Fruit fly (Drosophila melanogaster) whole organism, embryonic: ENCODE results near the gene cerv.
A peak's percentile ranks its signal among the peaks of the same experiment; 100 is the strongest.

Experiments
- Ada2b ChIP-seq: fragments of 200-800 bp; sonication (Bioruptor generic); IDR thresholded peaks from 2 replicates; pipeline ENCODE4 v1.3.6; 2022; ENCODE audit warnings: missing biosample characterization, missing genetic modification characterization
- Aef1 ChIP-seq: fragments of 200-800 bp; sonication (Bioruptor generic); IDR thresholded peaks from 3 replicates; pipeline ENCODE4 v1.3.6; 2022; ENCODE audit warnings: missing biosample characterization, missing genetic modification characterization
- Asciz ChIP-seq: fragments of 200-800 bp; sonication (Bioruptor generic); optimal IDR thresholded peaks from 2 replicates; lab custom pipeline; 2017; ENCODE audit warnings: missing biosample characterization, mild to moderate bottlenecking, missing genetic modification characterization, missing genetic modification reagents
- Atf6 ChIP-seq: fragments of 200-800 bp; sonication (Bioruptor generic); IDR thresholded peaks from 2 replicates; pipeline ENCODE4 v1.3.6; 2022; ENCODE audit warnings: missing biosample characterization, missing genetic modification characterization
- Bdp1 ChIP-seq: fragments of 200-800 bp; sonication (Bioruptor generic); optimal IDR thresholded peaks from 3 replicates; lab custom pipeline; 2016; ENCODE audit warnings: missing biosample characterization, missing genetic modification characterization
- CG1024 ChIP-seq: fragments of 200-800 bp; sonication (Bioruptor generic); IDR thresholded peaks from 2 replicates; pipeline ENCODE4 v1.3.6; 2022; ENCODE audit warnings: missing biosample characterization, missing genetic modification characterization
- CG10565 ChIP-seq: fragments of 200-800 bp; sonication (Bioruptor generic); optimal IDR thresholded peaks from 3 replicates; lab custom pipeline; 2016; ENCODE audit warnings: missing biosample characterization, mild to moderate bottlenecking, missing genetic modification characterization
- CG10654 ChIP-seq: fragments of 200-800 bp; sonication (Bioruptor generic); optimal IDR thresholded peaks from 2 replicates; lab custom pipeline; 2016; ENCODE audit warnings: missing biosample characterization, missing genetic modification characterization
- CG11247 ChIP-seq: fragments of 200-800 bp; sonication (Bioruptor generic); IDR thresholded peaks from 2 replicates; pipeline ENCODE4 v1.3.6; 2022; ENCODE audit warnings: missing biosample characterization, missing genetic modification characterization
- CG12391 ChIP-seq: fragments of 200-800 bp; sonication (Bioruptor generic); optimal IDR thresholded peaks from 3 replicates; lab custom pipeline; 2018; ENCODE audit warnings: missing biosample characterization, mild to moderate bottlenecking, missing genetic modification characterization, moderate library complexity
- CG13123 ChIP-seq: fragments of 200-800 bp; sonication (Bioruptor generic); optimal IDR thresholded peaks from 2 replicates; lab custom pipeline; 2016; ENCODE audit warnings: missing biosample characterization, missing genetic modification characterization
- CG13424 ChIP-seq: fragments of 200-800 bp; sonication (Bioruptor generic); optimal IDR thresholded peaks from 2 replicates; lab custom pipeline; 2019; ENCODE audit warnings: missing biosample characterization, mild to moderate bottlenecking, missing genetic modification characterization, moderate library complexity
- CG14014 ChIP-seq: fragments of 200-800 bp; sonication (Bioruptor generic); IDR thresholded peaks from 2 replicates; pipeline ENCODE4 v1.3.6; 2022; ENCODE audit warnings: missing biosample characterization, missing genetic modification characterization
- CG15073 ChIP-seq: fragments of 200-800 bp; sonication (Bioruptor generic); optimal IDR thresholded peaks from 2 replicates; lab custom pipeline; 2016; ENCODE audit warnings: missing biosample characterization, missing genetic modification characterization
- CG15514 ChIP-seq: fragments of 200-800 bp; sonication (Bioruptor generic); optimal IDR thresholded peaks from 3 replicates; lab custom pipeline; 2017; ENCODE audit warnings: missing biosample characterization, missing genetic modification characterization, mild to moderate bottlenecking, moderate library complexity, missing genetic modification reagents
- CG1647 ChIP-seq: fragments of 200-800 bp; sonication (Bioruptor generic); optimal IDR thresholded peaks from 3 replicates; lab custom pipeline; 2016; ENCODE audit warnings: missing biosample characterization, missing genetic modification characterization
- CG16813 ChIP-seq: fragments of 200-800 bp; sonication (Bioruptor generic); IDR thresholded peaks from 3 replicates; pipeline ENCODE4 v1.3.6; 2022; ENCODE audit warnings: missing biosample characterization, missing genetic modification characterization; ENCODE audit not compliant: partially characterized antibody
- CG17359 ChIP-seq: fragments of 200-800 bp; sonication (Bioruptor generic); optimal IDR thresholded peaks from 3 replicates; lab custom pipeline; 2018; ENCODE audit warnings: missing biosample characterization, mild to moderate bottlenecking, missing genetic modification characterization, moderate library complexity
- CG17385 ChIP-seq: fragments of 200-800 bp; sonication (Bioruptor generic); optimal IDR thresholded peaks from 3 replicates; lab custom pipeline; 2018; ENCODE audit warnings: missing biosample characterization, mild to moderate bottlenecking, missing genetic modification characterization
- CG18476 ChIP-seq: fragments of 200-800 bp; sonication (Bioruptor generic); optimal IDR thresholded peaks from 2 replicates; lab custom pipeline; 2016; ENCODE audit warnings: missing biosample characterization, mild to moderate bottlenecking, missing genetic modification characterization
- CG2116 ChIP-seq: fragments of 200-800 bp; sonication (Bioruptor generic); optimal IDR thresholded peaks from 3 replicates; lab custom pipeline; 2018; ENCODE audit warnings: missing biosample characterization, mild to moderate bottlenecking, missing genetic modification characterization
- CG2712 ChIP-seq: fragments of 200-800 bp; optimal IDR thresholded peaks from 3 replicates; lab custom pipeline; 2019; ENCODE audit warnings: missing biosample characterization, mild to moderate bottlenecking, missing genetic modification characterization, moderate library complexity
- CG32772 ChIP-seq: fragments of 200-800 bp; sonication (Bioruptor generic); IDR thresholded peaks from 2 replicates; pipeline ENCODE4 v1.3.6; 2022; ENCODE audit warnings: missing biosample characterization, missing genetic modification characterization
- CG3407 ChIP-seq: fragments of 200-800 bp; sonication (Bioruptor generic); optimal IDR thresholded peaks from 2 replicates; lab custom pipeline; 2018; ENCODE audit warnings: missing biosample characterization, mild to moderate bottlenecking, missing genetic modification characterization
- CG34224 ChIP-seq: fragments of 200-800 bp; sonication (Bioruptor generic); IDR thresholded peaks from 3 replicates; pipeline ENCODE4 v1.3.6; 2022; ENCODE audit warnings: missing biosample characterization, missing genetic modification characterization; ENCODE audit not compliant: partially characterized antibody
- CG3847 ChIP-seq: fragments of 200-800 bp; sonication (Bioruptor generic); IDR thresholded peaks from 2 replicates; pipeline ENCODE4 v1.3.6; 2022; ENCODE audit warnings: missing biosample characterization, missing genetic modification characterization
- CG4854 ChIP-seq: fragments of 200-800 bp; sonication (Bioruptor generic); optimal IDR thresholded peaks from 2 replicates; lab custom pipeline; 2016; ENCODE audit warnings: missing biosample characterization, missing genetic modification characterization, inconsistent platforms
- CG6765 ChIP-seq: fragments of 200-800 bp; sonication (Bioruptor generic); optimal IDR thresholded peaks from 3 replicates; lab custom pipeline; 2017; ENCODE audit warnings: missing biosample characterization, mild to moderate bottlenecking, missing genetic modification characterization
- CG7786 ChIP-seq: fragments of 200-800 bp; sonication (Bioruptor generic); optimal IDR thresholded peaks from 2 replicates; lab custom pipeline; 2016; ENCODE audit warnings: missing biosample characterization, missing genetic modification characterization
- CG8388 ChIP-seq: fragments of 200-800 bp; sonication (Bioruptor generic); optimal IDR thresholded peaks from 2 replicates; lab custom pipeline; 2019; ENCODE audit warnings: missing biosample characterization, mild to moderate bottlenecking, missing genetic modification characterization, moderate library complexity
- CG9437 ChIP-seq: fragments of 200-800 bp; sonication (Bioruptor generic); optimal IDR thresholded peaks from 2 replicates; lab custom pipeline; 2018; ENCODE audit warnings: missing biosample characterization, mild to moderate bottlenecking, missing genetic modification characterization
- CG9727 ChIP-seq: fragments of 200-800 bp; sonication (Bioruptor generic); optimal IDR thresholded peaks from 3 replicates; lab custom pipeline; 2017; ENCODE audit warnings: missing biosample characterization, mild to moderate bottlenecking, missing genetic modification characterization
- Dll ChIP-seq: fragments of 200-800 bp; sonication (Bioruptor generic); IDR thresholded peaks from 4 replicates; pipeline ENCODE4 v1.3.6; 2022; ENCODE audit warnings: missing biosample characterization, missing genetic modification characterization; ENCODE audit not compliant: partially characterized antibody
- Max ChIP-seq: fragments of 200-800 bp; sonication (Bioruptor generic); optimal IDR thresholded peaks from 2 replicates; lab custom pipeline; 2016; ENCODE audit warnings: missing biosample characterization, mild to moderate bottlenecking, missing genetic modification characterization
- PHDP ChIP-seq: fragments of 200-800 bp; sonication (Bioruptor generic); optimal IDR thresholded peaks from 3 replicates; lab custom pipeline; 2018; ENCODE audit warnings: missing biosample characterization, mild to moderate bottlenecking, missing genetic modification characterization, moderate library complexity
- Sry-β ChIP-seq: fragments of 200-800 bp; sonication (Bioruptor generic); optimal IDR thresholded peaks from 2 replicates; lab custom pipeline; 2018; ENCODE audit warnings: missing biosample characterization, mild to moderate bottlenecking, missing genetic modification characterization, moderate library complexity
- Taf1 ChIP-seq: fragments of 200-800 bp; sonication (Bioruptor generic); IDR thresholded peaks from 2 replicates; pipeline ENCODE4 v1.3.6; 2022; ENCODE audit warnings: missing biosample characterization, missing genetic modification characterization
- ase ChIP-seq: fragments of 200-800 bp; sonication (Bioruptor generic); IDR thresholded peaks from 3 replicates; pipeline ENCODE4 v1.3.6; 2022; ENCODE audit warnings: missing biosample characterization, missing genetic modification characterization
- dmrt11E ChIP-seq: fragments of 200-800 bp; sonication (Bioruptor generic); optimal IDR thresholded peaks from 3 replicates; lab custom pipeline; 2018; ENCODE audit warnings: missing biosample characterization, mild to moderate bottlenecking, missing genetic modification characterization, moderate library complexity
- gro ChIP-seq: fragments of 200-800 bp; sonication (Bioruptor generic); optimal IDR thresholded peaks from 2 replicates; lab custom pipeline; 2016; ENCODE audit warnings: missing biosample characterization, missing genetic modification characterization
- ind ChIP-seq: fragments of 200-800 bp; sonication (Bioruptor generic); optimal IDR thresholded peaks from 3 replicates; lab custom pipeline; 2016; ENCODE audit warnings: missing biosample characterization, missing genetic modification characterization
- lbe ChIP-seq: fragments of 200-800 bp; sonication (Bioruptor generic); optimal IDR thresholded peaks from 2 replicates; lab custom pipeline; 2016; ENCODE audit warnings: missing biosample characterization, mild to moderate bottlenecking, missing genetic modification characterization
- lov ChIP-seq, 2 experiments: fragments of 200-800 bp in 1 of 2; fragments of >200 bp in 1 of 2; sonication (Bioruptor generic) in 1 of 2; IDR thresholded peaks in 1 of 2; optimal IDR thresholded peaks in 1 of 2; 2 replicates in 1 of 2; 3 replicates in 1 of 2; pipeline versions ENCODE4 v1.3.6 to Lab custom; 2017 to 2022; ENCODE audit warnings: missing biosample characterization in 1 of 2, missing genetic modification characterization in 1 of 2
- pum ChIP-seq: fragments of 200-800 bp; sonication (Bioruptor generic); optimal IDR thresholded peaks from 2 replicates; lab custom pipeline; 2016; ENCODE audit warnings: missing biosample characterization, missing genetic modification characterization
- sug ChIP-seq: fragments of 200-800 bp; optimal IDR thresholded peaks from 2 replicates; lab custom pipeline; 2019; ENCODE audit warnings: missing biosample characterization, mild to moderate bottlenecking, missing genetic modification characterization, moderate library complexity
- tna ChIP-seq: fragments of 200-800 bp; sonication (Bioruptor generic); IDR thresholded peaks from 2 replicates; pipeline ENCODE4 v1.3.6; 2022; ENCODE audit warnings: missing biosample characterization, missing genetic modification characterization; ENCODE audit not compliant: partially characterized antibody
- trh ChIP-seq: fragments of 200-800 bp; sonication (Bioruptor generic); optimal IDR thresholded peaks from 2 replicates; lab custom pipeline; 2016; ENCODE audit warnings: missing biosample characterization, missing genetic modification characterization
- unpg ChIP-seq: fragments of 200-800 bp; sonication (Bioruptor generic); optimal IDR thresholded peaks from 3 replicates; lab custom pipeline; 2018; ENCODE audit warnings: missing biosample characterization, mild to moderate bottlenecking, missing genetic modification characterization, moderate library complexity

cerv gene

DNA sequence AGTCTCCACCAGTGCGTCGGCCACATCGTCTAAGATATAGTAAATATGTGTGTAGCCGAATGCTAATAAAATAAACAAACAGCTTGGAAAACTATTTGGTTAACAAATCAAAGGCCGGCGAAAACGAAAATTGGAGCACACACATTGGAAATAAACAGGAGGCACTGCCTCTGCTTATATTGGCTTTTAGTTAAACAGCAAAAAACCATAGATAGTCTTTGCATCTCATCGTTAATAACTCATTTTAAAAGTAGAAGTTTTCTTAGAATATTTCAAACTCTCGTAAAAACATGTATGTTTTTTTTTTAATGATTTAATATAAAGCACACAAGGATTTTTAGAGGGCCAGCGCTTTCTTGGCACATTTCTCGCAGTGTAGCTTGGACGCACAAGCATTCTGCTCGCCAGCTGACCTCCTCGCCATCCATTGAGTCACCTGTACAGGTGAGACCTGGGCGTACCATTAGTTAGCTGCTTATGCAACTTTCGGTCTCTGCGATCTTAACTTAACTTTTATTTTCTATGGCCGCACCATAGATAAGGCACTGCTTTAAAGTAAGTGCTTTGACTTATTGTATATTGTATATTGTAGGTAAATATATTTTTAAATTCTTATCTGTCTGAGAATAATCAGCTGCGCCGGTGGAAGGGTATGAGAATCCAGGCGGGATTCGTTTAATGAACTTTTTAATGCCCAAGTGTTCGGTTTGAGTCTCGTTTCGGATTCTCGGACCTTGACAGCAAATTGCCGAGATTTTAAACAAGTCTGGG is 13.9 kb upstream of the cerv start (continued):
- no peak for TF ChIP-seq CG2116
- peak; percentile 6 for TF ChIP-seq CG6765
- peak; percentile 28 for TF ChIP-seq CG10654
- no peak for TF ChIP-seq tna (GFP tag; lab: Robert Waterston, UW)
- peak; percentile 45 for TF ChIP-seq CG17385 (GFP tag; lab: Kevin White, UChicago)
- peak; percentile 59 for TF ChIP-seq PHDP (tag; lab: Kevin White, UChicago)
- no peak for TF ChIP-seq CG10565
- peak; percentile 54 for TF ChIP-seq CG9727 (GFP tag; lab: Kevin White, UChicago)
- TF ChIP-seq lbe (GFP tag; lab: Kevin White, UChicago), result no peak
- TF ChIP-seq gro, result no peak
- no peak for TF ChIP-seq Taf1
- peak; percentile 22 for TF ChIP-seq Asciz (GFP tag; lab: Kevin White, UChicago)
- peak; percentile 14 for TF ChIP-seq CG4854 (GFP tag; lab: Kevin White, UChicago)
- peak; percentile 58 for TF ChIP-seq CG17359 (tag; lab: Kevin White, UChicago)
- peak; percentile 33 for TF ChIP-seq ind (GFP tag; lab: Kevin White, UChicago)
- TF ChIP-seq CG1024 (GFP tag; lab: Robert Waterston, UW), result 0 out of 2 replicates have a peak, but pooled peaks have one; percentile 18
- TF ChIP-seq CG8388 (GFP tag; lab: Kevin White, UChicago), result peak; percentile 21
- TF ChIP-seq dmrt11E (tag; lab: Kevin White, UChicago), result peak; percentile 18
- TF ChIP-seq Aef1, result peak; percentile 46
- TF ChIP-seq CG16813 (GFP tag; lab: Robert Waterston, UW), result no peak
- TF ChIP-seq CG9437 (GFP tag; lab: Kevin White, UChicago), result no peak
- no peak for TF ChIP-seq trh (GFP tag; lab: Kevin White, UChicago)
- no peak for TF ChIP-seq CG15514 (GFP tag; lab: Kevin White, UChicago)
- TF ChIP-seq sug, result no peak
- peak; percentile 58 for TF ChIP-seq unpg (GFP tag; lab: Kevin White, UChicago)
- peak; percentile 41; the same call in 1 of the 2 replicates for TF ChIP-seq CG32772 (GFP tag; lab: Robert Waterston, UW)
- TF ChIP-seq CG3847 (GFP tag; lab: Robert Waterston, UW), result no peak
- no peak for TF ChIP-seq CG15073 (GFP tag; lab: Kevin White, UChicago)
- peak; percentile 41 for TF ChIP-seq pum (GFP tag; lab: Kevin White, UChicago)
- peak; percentile 52 for TF ChIP-seq CG14014 (GFP tag; lab: Robert Waterston, UW)
- no peak for TF ChIP-seq CG11247 (GFP tag; lab: Robert Waterston, UW)
- TF ChIP-seq lov (optimal IDR thresholded peaks at IDR 0.05; lab: Kevin White, UChicago), result no peak
- TF ChIP-seq lov (GFP tag; IDR thresholded peaks at IDR 0.05; lab: Robert Waterston, UW), result no peak
- TF ChIP-seq Max (GFP tag; lab: Kevin White, UChicago), result no peak
- peak; percentile 53 for TF ChIP-seq CG13424 (tag; lab: Kevin White, UChicago)
- TF ChIP-seq Bdp1 (GFP tag; lab: Kevin White, UChicago), result no peak
- no peak for TF ChIP-seq CG1647 (GFP tag; lab: Kevin White, UChicago)
- TF ChIP-seq ase (GFP tag; lab: Robert Waterston, UW), result no peak
- TF ChIP-seq CG2712 (tag; lab: Kevin White, UChicago), result peak; percentile 23
- no peak for TF ChIP-seq CG13123 (GFP tag; lab: Kevin White, UChicago)
- TF ChIP-seq Ada2b (GFP tag; lab: Robert Waterston, UW), result peak; percentile 29; the same call in 1 of the 2 replicates
- TF ChIP-seq CG7786 (GFP tag; lab: Kevin White, UChicago), result peak; percentile 15
- TF ChIP-seq Dll (GFP tag; lab: Robert Waterston, UW), result no peak
- no peak for TF ChIP-seq Sry-β (GFP tag; lab: Kevin White, UChicago)
- TF ChIP-seq CG18476 (GFP tag; lab: Kevin White, UChicago), result no peak
- peak; percentile 51 for TF ChIP-seq CG12391 (tag; lab: Kevin White, UChicago)
- TF ChIP-seq CG34224 (GFP tag; lab: Robert Waterston, UW), result no peak
- TF ChIP-seq CG3407 (GFP tag; lab: Kevin White, UChicago), result peak; percentile 7
- TF ChIP-seq Atf6 (GFP tag; lab: Robert Waterston, UW), result peak; percentile 63
